Worm (Caenorhabditis elegans): Measurements from ENCODE around the gene W10G11.3.

DNA sequence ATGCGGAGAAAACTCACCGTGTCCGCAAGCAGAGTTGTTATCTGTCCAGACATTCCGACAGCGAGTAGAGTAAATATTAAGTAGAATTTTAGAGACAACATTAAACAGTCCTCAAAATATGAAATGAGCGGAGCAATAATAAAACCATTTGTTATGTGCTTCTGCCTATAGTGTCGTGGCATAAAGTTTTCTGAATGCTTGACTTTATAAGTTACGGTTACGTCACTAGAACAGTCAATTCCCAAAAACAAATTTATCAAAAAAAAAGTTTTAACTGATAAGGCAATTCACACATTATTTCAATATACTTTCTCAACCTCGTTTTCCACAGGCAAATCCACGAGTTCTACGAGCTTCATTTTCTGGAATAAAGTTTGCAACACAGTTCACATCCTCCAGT lies 6.8 kb upstream of the W10G11.3 start, which contains the start of gene clec-127:
- TF ChIP-seq F13C5.2 (tag; optimal IDR thresholded peaks at IDR 0.05), result no peak
- no peak for TF ChIP-seq ceh-13 (GFP tag; optimal IDR thresholded peaks at IDR 0.05)
- no peak for TF ChIP-seq scrt-1 (GFP tag; IDR thresholded peaks at IDR 0.05)
- TF ChIP-seq hnd-1 (tag; optimal IDR thresholded peaks at IDR 0.05), result no peak
- TF ChIP-seq flt-1 (GFP tag; IDR thresholded peaks at IDR 0.05), result no peak
- TF ChIP-seq ama-1 (optimal IDR thresholded peaks at IDR 0.05), result no peak
- TF ChIP-seq B0310.2 (tag; optimal IDR thresholded peaks at IDR 0.05), result no peak
- TF ChIP-seq hmbx-1 (tag; optimal IDR thresholded peaks at IDR 0.05), result no peak
- no peak for TF ChIP-seq aly-1 (tag; optimal IDR thresholded peaks at IDR 0.05)

All from whole organism, early embryonic.